Worm (Caenorhabditis elegans) whole organism, young adult: ENCODE data around the gene clec-195.
A peak's percentile ranks its signal among the peaks of the same experiment; 100 is the strongest.

Experiments used
- B0019.2 ChIP-seq: fragments of 200-800 bp; sonication (Bioruptor generic); conservative IDR thresholded peaks from 2 replicates; pipeline ENCODE4 v1.3.6; 2022; ENCODE audit warnings: missing genetic modification reagents, missing genetic modification characterization, missing compliant biosample characterization
- B0035.1 ChIP-seq: sonication (generic microtip); optimal IDR thresholded peaks from 2 replicates; lab custom pipeline; 2016; ENCODE audit warnings: missing genetic modification characterization, mild to moderate bottlenecking, missing compliant biosample characterization, missing genotype, missing genetic modification reagents
- C06A6.2 ChIP-seq: fragments of 200-800 bp; sonication (Bioruptor generic); conservative IDR thresholded peaks from 2 replicates; pipeline ENCODE4 v1.3.6; 2022; ENCODE audit warnings: missing genetic modification characterization, missing compliant biosample characterization
- F22D6.2 ChIP-seq: sonication (generic microtip); optimal IDR thresholded peaks from 2 replicates; lab custom pipeline; 2016; ENCODE audit warnings: mild to moderate bottlenecking, missing genetic modification characterization, missing compliant biosample characterization
- F23B12.7 ChIP-seq: sonication (generic microtip); optimal IDR thresholded peaks from 2 replicates; lab custom pipeline; 2017; ENCODE audit warnings: missing genetic modification characterization, mild to moderate bottlenecking, missing compliant biosample characterization, antibody characterized with exemption, moderate library complexity; ENCODE audit not compliant: insufficient read depth
- F37B4.10 ChIP-seq: fragments of 200-800 bp; sonication (Bioruptor generic); IDR thresholded peaks from 2 replicates; pipeline ENCODE4 v1.3.6; 2022; ENCODE audit warnings: missing genetic modification characterization, missing compliant biosample characterization
- F49E8.2 ChIP-seq: sonication (generic microtip); optimal IDR thresholded peaks from 3 replicates; lab custom pipeline; 2017; ENCODE audit warnings: missing genetic modification characterization, mild to moderate bottlenecking, missing compliant biosample characterization, antibody characterized with exemption, moderate library complexity; ENCODE audit not compliant: insufficient read depth
- F57A8.1 ChIP-seq: fragments of 200-800 bp; sonication (Bioruptor generic); optimal IDR thresholded peaks from 2 replicates; lab custom pipeline; 2018; ENCODE audit warnings: mild to moderate bottlenecking, missing genetic modification characterization, moderate library complexity, missing compliant biosample characterization
- Y53G8AR.9 ChIP-seq: fragments of 200-800 bp; sonication (Bioruptor generic); conservative IDR thresholded peaks from 2 replicates; pipeline ENCODE4 v1.3.6; 2022; ENCODE audit warnings: missing genetic modification reagents, missing genetic modification characterization, missing compliant biosample characterization
- Y56A3A.18 ChIP-seq: fragments of 200-800 bp; sonication (Bioruptor generic); IDR thresholded peaks from 2 replicates; pipeline ENCODE4 v1.3.6; 2022; ENCODE audit warnings: missing genetic modification reagents, missing genetic modification characterization, missing compliant biosample characterization
- Y95B8A.8 ChIP-seq: fragments of 200-800 bp; sonication (Bioruptor generic); IDR thresholded peaks from 2 replicates; pipeline ENCODE4 v1.3.6; 2022; ENCODE audit warnings: missing genetic modification reagents, missing genetic modification characterization, missing compliant biosample characterization
- akir-1 ChIP-seq: fragments of 200-800 bp; sonication (Bioruptor generic); optimal IDR thresholded peaks from 2 replicates; lab custom pipeline; 2018; ENCODE audit warnings: mild to moderate bottlenecking, missing genetic modification characterization, moderate library complexity, missing compliant biosample characterization
- ama-1 ChIP-seq, 3 experiments: fragments of 150-350 bp in 1 of 3; sonication (generic microtip) in 2 of 3; optimal IDR thresholded peaks; 2 replicates each; lab custom pipeline; 2014 to 2018; ENCODE audit warnings: missing biosample characterization in 2 of 3, missing genetic modification characterization in 2 of 3, missing genetic modification reagents in 2 of 3
- aptf-2 ChIP-seq: fragments of 200-800 bp; sonication (Bioruptor generic); conservative IDR thresholded peaks from 2 replicates; pipeline ENCODE4 v1.3.6; 2022; ENCODE audit warnings: missing genetic modification reagents, missing genetic modification characterization, missing compliant biosample characterization
- atf-7 ChIP-seq: sonication (generic microtip); optimal IDR thresholded peaks from 2 replicates; lab custom pipeline; 2017; ENCODE audit warnings: mild to moderate bottlenecking, missing genetic modification characterization, missing compliant biosample characterization
- athp-1 ChIP-seq: sonication (generic microtip); optimal IDR thresholded peaks from 2 replicates; lab custom pipeline; 2017; ENCODE audit warnings: mild to moderate bottlenecking, missing genetic modification characterization, missing compliant biosample characterization
- attf-6 ChIP-seq: fragments of 200-800 bp; sonication (Bioruptor generic); IDR thresholded peaks from 2 replicates; pipeline ENCODE4 v1.3.6; 2022; ENCODE audit warnings: missing genetic modification reagents, missing genetic modification characterization, missing compliant biosample characterization
- bed-1 ChIP-seq: fragments of 200-800 bp; sonication (Bioruptor generic); IDR thresholded peaks from 2 replicates; pipeline ENCODE4 v1.3.6; 2022; ENCODE audit warnings: missing genetic modification reagents, missing genetic modification characterization, missing compliant biosample characterization
- bed-2 ChIP-seq: fragments of 200-800 bp; sonication (Bioruptor generic); IDR thresholded peaks from 2 replicates; pipeline ENCODE4 v1.3.6; 2022; ENCODE audit warnings: missing genetic modification reagents, missing genetic modification characterization, missing compliant biosample characterization
- ccch-3 ChIP-seq: fragments of 200-800 bp; sonication (Bioruptor generic); optimal IDR thresholded peaks from 2 replicates; lab custom pipeline; 2018; ENCODE audit warnings: mild to moderate bottlenecking, missing genetic modification characterization, missing compliant biosample characterization
- ceh-27 ChIP-seq: fragments of 200-800 bp; sonication (Bioruptor generic); optimal IDR thresholded peaks from 2 replicates; lab custom pipeline; 2018; ENCODE audit warnings: mild to moderate bottlenecking, missing genetic modification characterization, moderate library complexity, missing compliant biosample characterization
- ceh-58 ChIP-seq: fragments of 200-800 bp; sonication (Bioruptor generic); IDR thresholded peaks from 2 replicates; pipeline ENCODE4 v1.3.6; 2022; ENCODE audit warnings: missing genetic modification characterization, missing compliant biosample characterization
- ceh-79 ChIP-seq: sonication (generic microtip); optimal IDR thresholded peaks from 2 replicates; lab custom pipeline; 2017; ENCODE audit warnings: mild to moderate bottlenecking, missing genetic modification characterization, missing compliant biosample characterization
- dpff-1 ChIP-seq: sonication (generic microtip); optimal IDR thresholded peaks from 2 replicates; lab custom pipeline; 2017; ENCODE audit warnings: mild to moderate bottlenecking, missing genetic modification characterization, missing compliant biosample characterization
- ekl-4 ChIP-seq: fragments of 200-800 bp; sonication (Bioruptor generic); IDR thresholded peaks from 2 replicates; pipeline ENCODE4 v1.3.6; 2022; ENCODE audit warnings: missing genetic modification reagents, missing genetic modification characterization, missing compliant biosample characterization
- him-1 ChIP-seq: sonication (generic microtip); optimal IDR thresholded peaks from 2 replicates; lab custom pipeline; 2016; ENCODE audit warnings: missing genotype, missing genetic modification reagents, missing genetic modification characterization, missing compliant biosample characterization
- hlh-12 ChIP-seq: sonication (generic microtip); optimal IDR thresholded peaks from 2 replicates; lab custom pipeline; 2016; ENCODE audit warnings: missing genetic modification characterization, missing compliant biosample characterization
- hsf-1 ChIP-seq: fragments of 200-800 bp; sonication (Bioruptor generic); IDR thresholded peaks from 2 replicates; pipeline ENCODE4 v1.3.6; 2022; ENCODE audit warnings: missing genetic modification reagents, missing genetic modification characterization, missing compliant biosample characterization
- lin-26 ChIP-seq: fragments of 200-800 bp; sonication (Bioruptor generic); IDR thresholded peaks from 2 replicates; pipeline ENCODE4 v1.3.6; 2022; ENCODE audit warnings: missing genetic modification reagents, missing genetic modification characterization, missing compliant biosample characterization
- lin-40 ChIP-seq: sonication (generic microtip); optimal IDR thresholded peaks from 2 replicates; lab custom pipeline; 2016; ENCODE audit warnings: missing genetic modification characterization, mild to moderate bottlenecking, missing compliant biosample characterization, missing genotype, missing genetic modification reagents
- madf-3 ChIP-seq: fragments of 200-800 bp; sonication (Bioruptor generic); IDR thresholded peaks from 2 replicates; pipeline ENCODE4 v1.3.6; 2022; ENCODE audit warnings: missing genetic modification reagents, missing genetic modification characterization, missing compliant biosample characterization
- madf-6 ChIP-seq: fragments of 200-800 bp; sonication (Bioruptor generic); IDR thresholded peaks from 2 replicates; pipeline ENCODE4 v1.3.6; 2022; ENCODE audit warnings: missing genetic modification reagents, missing genetic modification characterization, missing compliant biosample characterization
- madf-8 ChIP-seq: fragments of 200-800 bp; sonication (Bioruptor generic); conservative IDR thresholded peaks from 2 replicates; pipeline ENCODE4 v1.3.6; 2022; ENCODE audit warnings: missing genetic modification reagents, missing genetic modification characterization, missing compliant biosample characterization
- mxl-1 ChIP-seq: sonication (generic microtip); optimal IDR thresholded peaks from 2 replicates; lab custom pipeline; 2016; ENCODE audit warnings: missing genetic modification characterization, missing compliant biosample characterization
- nfya-1 ChIP-seq: sonication (generic microtip); optimal IDR thresholded peaks from 2 replicates; lab custom pipeline; 2017; ENCODE audit warnings: antibody characterized with exemption, missing compliant biosample characterization, missing genetic modification characterization, borderline replicate concordance; ENCODE audit not compliant: insufficient read depth
- nfya-2 ChIP-seq: fragments of 200-800 bp; sonication (Bioruptor generic); IDR thresholded peaks from 2 replicates; pipeline ENCODE4 v1.3.6; 2022; ENCODE audit warnings: missing genetic modification reagents, missing genetic modification characterization, missing compliant biosample characterization
- nhr-27 ChIP-seq: fragments of 200-800 bp; sonication (Bioruptor generic); optimal IDR thresholded peaks from 2 replicates; lab custom pipeline; 2018; ENCODE audit warnings: mild to moderate bottlenecking, missing genetic modification characterization, moderate library complexity, missing compliant biosample characterization
- rcor-1 ChIP-seq: fragments of 200-800 bp; sonication (Bioruptor generic); IDR thresholded peaks from 2 replicates; pipeline ENCODE4 v1.3.6; 2022; ENCODE audit warnings: missing genetic modification reagents, missing genetic modification characterization, missing compliant biosample characterization
- rec-8 ChIP-seq, 2 experiments: sonication (generic microtip); optimal IDR thresholded peaks; 2 replicates each; lab custom pipeline; 2016; ENCODE audit warnings: mild to moderate bottlenecking in 2 of 2, missing genetic modification characterization in 2 of 2, missing genetic modification reagents in 2 of 2, missing genotype in 2 of 2, missing biosample characterization in 1 of 2, missing compliant biosample characterization in 1 of 2, moderate library complexity in 1 of 2
- repo-1 ChIP-seq: sonication (generic microtip); optimal IDR thresholded peaks from 2 replicates; lab custom pipeline; 2017; ENCODE audit warnings: mild to moderate bottlenecking, missing genetic modification characterization, missing compliant biosample characterization
- rpc-1 ChIP-seq, 2 experiments: fragments of 150-350 bp in 1 of 2; sonication (generic microtip) in 1 of 2; optimal IDR thresholded peaks; 2 replicates each; lab custom pipeline; 2014 to 2018; ENCODE audit warnings: missing biosample characterization in 1 of 2, missing genetic modification characterization in 1 of 2, missing genetic modification reagents in 1 of 2, missing genotype in 1 of 2
- sdz-38 ChIP-seq: sonication (generic microtip); optimal IDR thresholded peaks from 2 replicates; lab custom pipeline; 2016; ENCODE audit warnings: missing genotype, missing genetic modification characterization, missing compliant biosample characterization
- snpc-1.1 ChIP-seq: sonication (generic microtip); optimal IDR thresholded peaks from 2 replicates; lab custom pipeline; 2017; ENCODE audit warnings: missing genetic modification characterization, mild to moderate bottlenecking, missing compliant biosample characterization, antibody characterized with exemption, moderate library complexity, missing genotype, missing genetic modification reagents; ENCODE audit not compliant: insufficient read depth
- snpc-1.3 ChIP-seq: sonication (generic microtip); optimal IDR thresholded peaks from 2 replicates; lab custom pipeline; 2017; ENCODE audit warnings: missing genetic modification characterization, mild to moderate bottlenecking, missing compliant biosample characterization, antibody characterized with exemption, moderate library complexity, missing genotype, missing genetic modification reagents; ENCODE audit not compliant: insufficient read depth
- ztf-3 ChIP-seq: fragments of 200-800 bp; sonication (Bioruptor generic); optimal IDR thresholded peaks from 2 replicates; lab custom pipeline; 2018; ENCODE audit warnings: mild to moderate bottlenecking, missing genetic modification characterization, missing compliant biosample characterization
- ztf-6 ChIP-seq: fragments of 200-800 bp; sonication (Bioruptor generic); IDR thresholded peaks from 2 replicates; pipeline ENCODE4 v1.3.6; 2022; ENCODE audit warnings: missing genetic modification reagents, missing genetic modification characterization, missing compliant biosample characterization

Gene clec-195

DNA sequence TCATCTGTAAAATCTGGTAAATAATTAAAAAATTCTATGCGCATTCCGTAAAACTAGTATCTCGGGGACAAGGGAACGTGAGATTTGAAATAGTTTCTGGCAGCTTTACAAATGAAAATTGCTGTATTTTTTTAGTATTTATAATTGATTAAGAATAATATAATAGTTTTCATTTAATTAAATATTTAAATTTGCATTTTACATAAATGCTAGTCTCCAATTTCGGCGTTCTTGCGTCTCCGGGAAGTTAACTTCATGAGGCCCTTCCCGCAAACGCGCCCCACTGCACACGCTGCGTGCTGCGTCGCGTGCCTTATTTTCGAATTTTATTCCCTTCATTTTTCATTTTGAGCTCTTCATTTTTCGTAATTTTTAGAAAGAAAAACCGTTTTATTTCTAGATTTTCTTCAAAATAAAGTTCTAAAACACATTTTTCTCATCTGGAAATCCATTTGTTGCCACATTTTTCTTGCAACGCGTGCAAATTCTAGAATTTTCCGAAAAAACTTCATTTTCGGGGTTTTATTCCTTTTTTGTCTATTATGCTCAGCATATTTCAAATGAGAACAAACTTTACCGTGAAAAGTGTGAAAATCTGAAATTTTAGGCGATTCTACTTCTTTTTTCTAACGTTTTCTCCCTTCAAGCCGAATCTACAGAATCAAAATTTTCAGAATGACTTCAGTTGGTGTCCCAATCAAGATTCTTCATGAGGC is 42.0 kb upstream of the clec-195 start, which contains the start of the genes snx-13 and snr-1 (continued):
- TF ChIP-seq nfya-2 (GFP tag; lab: Robert Waterston, UW) (no peak), aptf-2 (GFP tag; lab: Robert Waterston, UW) (peak; percentile 80), nhr-27 (tag; lab: Kevin White, UChicago) (no peak), madf-3 (GFP tag; lab: Robert Waterston, UW) (peak; percentile 99), ceh-27 (peak; percentile 81), hlh-12 (tag; lab: Kevin White, UChicago) (no peak), atf-7 (tag; lab: Kevin White, UChicago) (no peak), madf-6 (GFP tag; lab: Robert Waterston, UW) (peak; percentile 54), C06A6.2 (no peak), rpc-1 (optimal IDR thresholded peaks at IDR 0.05; lab: Kevin White, UChicago) (no peak), rpc-1 (tag; optimal IDR thresholded peaks at IDR 0.05; lab: Kevin White, UChicago) (no peak), rcor-1 (GFP tag; lab: Robert Waterston, UW) (peak; percentile 54; the same call in 1 of the 2 replicates), ztf-3 (GFP tag; lab: Kevin White, UChicago) (no peak), B0019.2 (GFP tag; lab: Robert Waterston, UW) (0 out of 2 replicates have a peak, but pooled peaks have one; percentile 12), ztf-6 (GFP tag; lab: Robert Waterston, UW) (peak; percentile 57; the same call in 1 of the 2 replicates), rec-8 (tag; optimal IDR thresholded peaks at IDR 0.05; lab: Kevin White, UChicago) (peak; percentile 33 to 37), Y56A3A.18 (GFP tag; lab: Robert Waterston, UW) (no peak), ceh-79 (tag; lab: Kevin White, UChicago) (no peak), bed-2 (GFP tag; lab: Robert Waterston, UW) (peak; percentile 77), madf-8 (GFP tag; lab: Robert Waterston, UW) (no peak), Y95B8A.8 (GFP tag; lab: Robert Waterston, UW) (peak; percentile 63; the same call in 1 of the 2 replicates), snpc-1.1 (tag; lab: Kevin White, UChicago) (peak; percentile 4), attf-6 (GFP tag; lab: Robert Waterston, UW) (peak; percentile 88), akir-1 (GFP tag; lab: Kevin White, UChicago) (peak; percentile 31), repo-1 (tag; lab: Kevin White, UChicago) (no peak), F57A8.1 (GFP tag; lab: Kevin White, UChicago) (no peak), hsf-1 (no peak), F37B4.10 (GFP tag; lab: Robert Waterston, UW) (no peak), F23B12.7 (peak; percentile 18), sdz-38 (tag; lab: Kevin White, UChicago) (no peak), F22D6.2 (tag; lab: Kevin White, UChicago) (peak; percentile 15), F49E8.2 (tag; lab: Kevin White, UChicago) (peak; percentile 64), athp-1 (tag; lab: Kevin White, UChicago) (peak; percentile 82), snpc-1.3 (tag; lab: Kevin White, UChicago) (peak; percentile 22), nfya-1 (no peak), ceh-58 (no peak), him-1 (tag; lab: Kevin White, UChicago) (no peak), ccch-3 (GFP tag; lab: Kevin White, UChicago) (peak; percentile 72), lin-40 (tag; lab: Kevin White, UChicago) (peak; percentile 71), Y53G8AR.9 (GFP tag; lab: Robert Waterston, UW) (no peak), mxl-1 (tag; lab: Kevin White, UChicago) (peak; percentile 27), B0035.1 (tag; lab: Kevin White, UChicago) (no peak), ama-1 (optimal IDR thresholded peaks at IDR 0.05; lab: Kevin White, UChicago) (no peak), ama-1 (GFP tag; optimal IDR thresholded peaks at IDR 0.05; lab: Kevin White, UChicago) (no peak), bed-1 (no peak), lin-26 (GFP tag; lab: Robert Waterston, UW) (no peak), dpff-1 (tag; lab: Kevin White, UChicago) (no peak), ekl-4 (GFP tag; lab: Robert Waterston, UW) (peak; percentile 68; the same call in 1 of the 2 replicates)
